Fruit fly (Drosophila melanogaster) whole organism, embryonic: ENCODE results near the gene CG17650.

Source experiments
- ATbp ChIP-seq: fragments of 200-800 bp; sonication (Bioruptor generic); optimal IDR thresholded peaks from 2 replicates; lab custom pipeline; 2017; ENCODE audit warnings: missing biosample characterization, mild to moderate bottlenecking, missing genetic modification characterization, missing genetic modification reagents
- CG10979 ChIP-seq: fragments of 200-800 bp; sonication (Bioruptor generic); optimal IDR thresholded peaks from 2 replicates; lab custom pipeline; 2018; ENCODE audit warnings: missing biosample characterization, mild to moderate bottlenecking, missing genetic modification characterization, moderate library complexity
- CG11247 ChIP-seq: fragments of 200-800 bp; sonication (Bioruptor generic); IDR thresholded peaks from 2 replicates; pipeline ENCODE4 v1.3.6; 2022; ENCODE audit warnings: missing biosample characterization, missing genetic modification characterization
- CG11456 ChIP-seq: fragments of 200-800 bp; sonication (Bioruptor generic); IDR thresholded peaks from 3 replicates; pipeline ENCODE4 v1.3.6; 2022; ENCODE audit warnings: missing biosample characterization, missing genetic modification characterization
- CG13287 ChIP-seq: fragments of 200-800 bp; sonication (Bioruptor generic); IDR thresholded peaks from 2 replicates; pipeline ENCODE4 v1.3.6; 2022; ENCODE audit warnings: missing biosample characterization, missing genetic modification characterization; ENCODE audit not compliant: partially characterized antibody
- CG13775 ChIP-seq: fragments of 200-800 bp; sonication (Bioruptor generic); optimal IDR thresholded peaks from 3 replicates; lab custom pipeline; 2017; ENCODE audit warnings: missing biosample characterization, mild to moderate bottlenecking, missing genetic modification characterization
- CG14014 ChIP-seq: fragments of 200-800 bp; sonication (Bioruptor generic); IDR thresholded peaks from 2 replicates; pipeline ENCODE4 v1.3.6; 2022; ENCODE audit warnings: missing biosample characterization, missing genetic modification characterization
- CG15514 ChIP-seq: fragments of 200-800 bp; sonication (Bioruptor generic); optimal IDR thresholded peaks from 3 replicates; lab custom pipeline; 2017; ENCODE audit warnings: missing biosample characterization, missing genetic modification characterization, mild to moderate bottlenecking, moderate library complexity, missing genetic modification reagents
- CG16779 ChIP-seq: fragments of 200-800 bp; sonication (Bioruptor generic); IDR thresholded peaks from 2 replicates; pipeline ENCODE4 v1.3.6; 2022; ENCODE audit warnings: missing biosample characterization, missing genetic modification characterization
- CG17359 ChIP-seq: fragments of 200-800 bp; sonication (Bioruptor generic); optimal IDR thresholded peaks from 3 replicates; lab custom pipeline; 2018; ENCODE audit warnings: missing biosample characterization, mild to moderate bottlenecking, missing genetic modification characterization, moderate library complexity
- CG17912 ChIP-seq: fragments of 200-800 bp; sonication (Bioruptor generic); optimal IDR thresholded peaks from 2 replicates; lab custom pipeline; 2018; ENCODE audit warnings: missing biosample characterization, mild to moderate bottlenecking, missing genetic modification characterization
- CG2199 ChIP-seq: fragments of 200-800 bp; sonication (Bioruptor generic); IDR thresholded peaks from 3 replicates; pipeline ENCODE4 v1.3.6; 2022; ENCODE audit warnings: missing biosample characterization, missing genetic modification characterization
- CG2875 ChIP-seq: fragments of 200-800 bp; sonication (Bioruptor generic); optimal IDR thresholded peaks from 2 replicates; lab custom pipeline; 2017; ENCODE audit warnings: missing biosample characterization, mild to moderate bottlenecking, missing genetic modification characterization, missing genetic modification reagents
- CG32532 ChIP-seq: fragments of 200-800 bp; sonication (Bioruptor generic); IDR thresholded peaks from 2 replicates; pipeline ENCODE4 v1.3.6; 2022; ENCODE audit warnings: missing biosample characterization, missing genetic modification characterization
- CG34422 ChIP-seq: fragments of 200-800 bp; sonication (Bioruptor generic); IDR thresholded peaks from 3 replicates; pipeline ENCODE4 v1.3.6; 2022; ENCODE audit warnings: missing biosample characterization, missing genetic modification characterization
- CG4282 ChIP-seq: fragments of 200-800 bp; sonication (Bioruptor generic); optimal IDR thresholded peaks from 2 replicates; lab custom pipeline; 2016; ENCODE audit warnings: missing biosample characterization, missing genetic modification characterization
- CG4328 ChIP-seq: fragments of 200-800 bp; sonication (Bioruptor generic); optimal IDR thresholded peaks from 3 replicates; lab custom pipeline; 2017; ENCODE audit warnings: missing biosample characterization, missing genetic modification reagents, missing genetic modification characterization
- CG6765 ChIP-seq: fragments of 200-800 bp; sonication (Bioruptor generic); optimal IDR thresholded peaks from 3 replicates; lab custom pipeline; 2017; ENCODE audit warnings: missing biosample characterization, mild to moderate bottlenecking, missing genetic modification characterization
- CG7271 ChIP-seq: fragments of 200-800 bp; sonication (Bioruptor generic); optimal IDR thresholded peaks from 2 replicates; lab custom pipeline; 2018; ENCODE audit warnings: missing biosample characterization, mild to moderate bottlenecking, missing genetic modification characterization, moderate library complexity
- CG7987 ChIP-seq: fragments of 200-800 bp; sonication (Bioruptor generic); optimal IDR thresholded peaks from 2 replicates; lab custom pipeline; 2018; ENCODE audit warnings: missing biosample characterization, mild to moderate bottlenecking, missing genetic modification characterization, moderate library complexity
- CG8290 ChIP-seq, 3 experiments: fragments of 200-800 bp; sonication (Bioruptor generic); optimal IDR thresholded peaks; 2 replicates each; lab custom pipeline; 2016 to 2019; ENCODE audit warnings: missing biosample characterization in 3 of 3, missing genetic modification characterization in 3 of 3, mild to moderate bottlenecking in 2 of 3, moderate library complexity in 1 of 3
- CG9437 ChIP-seq: fragments of 200-800 bp; sonication (Bioruptor generic); optimal IDR thresholded peaks from 2 replicates; lab custom pipeline; 2018; ENCODE audit warnings: missing biosample characterization, mild to moderate bottlenecking, missing genetic modification characterization
- CG9797 ChIP-seq: fragments of 200-800 bp; sonication (Bioruptor generic); optimal IDR thresholded peaks from 3 replicates; lab custom pipeline; 2018; ENCODE audit warnings: missing biosample characterization, mild to moderate bottlenecking, missing genetic modification characterization
- Dbx ChIP-seq: fragments of 200-800 bp; sonication (Bioruptor generic); IDR thresholded peaks from 3 replicates; pipeline ENCODE4 v1.3.6; 2022; ENCODE audit warnings: missing biosample characterization, missing genetic modification characterization
- Dll ChIP-seq: fragments of 200-800 bp; sonication (Bioruptor generic); IDR thresholded peaks from 4 replicates; pipeline ENCODE4 v1.3.6; 2022; ENCODE audit warnings: missing biosample characterization, missing genetic modification characterization; ENCODE audit not compliant: partially characterized antibody
- Drgx ChIP-seq: fragments of 200-800 bp; sonication (Bioruptor generic); IDR thresholded peaks from 2 replicates; pipeline ENCODE4 v1.3.6; 2022; ENCODE audit warnings: missing biosample characterization, missing genetic modification characterization
- E2f1 ChIP-seq: fragments of 200-800 bp; sonication (Bioruptor generic); IDR thresholded peaks from 2 replicates; pipeline ENCODE4 v1.3.6; 2022; ENCODE audit warnings: missing biosample characterization, missing genetic modification characterization
- Ets97D ChIP-seq: fragments of 200-800 bp; sonication (Bioruptor generic); optimal IDR thresholded peaks from 3 replicates; lab custom pipeline; 2016; ENCODE audit warnings: missing biosample characterization, missing genetic modification characterization
- HLHmδ ChIP-seq: fragments of 200-800 bp; sonication (Bioruptor generic); optimal IDR thresholded peaks from 2 replicates; lab custom pipeline; 2018; ENCODE audit warnings: missing biosample characterization, mild to moderate bottlenecking, missing genetic modification characterization, moderate library complexity
- HmgZ ChIP-seq: fragments of 200-800 bp; sonication (Bioruptor generic); optimal IDR thresholded peaks from 2 replicates; lab custom pipeline; 2018; ENCODE audit warnings: missing biosample characterization, mild to moderate bottlenecking, missing genetic modification characterization
- Kr ChIP-seq: fragments of 200-800 bp; sonication (Bioruptor generic); optimal IDR thresholded peaks from 2 replicates; lab custom pipeline; 2017; ENCODE audit warnings: missing biosample characterization, mild to moderate bottlenecking, missing genetic modification characterization
- MBD-R2 ChIP-seq: fragments of 200-800 bp; sonication (Bioruptor generic); IDR thresholded peaks from 2 replicates; pipeline ENCODE4 v1.3.6; 2022; ENCODE audit warnings: missing biosample characterization, missing genetic modification characterization
- Meics ChIP-seq: fragments of 200-800 bp; sonication (Bioruptor generic); optimal IDR thresholded peaks from 2 replicates; lab custom pipeline; 2017; ENCODE audit warnings: missing biosample characterization, mild to moderate bottlenecking, missing genetic modification characterization
- NfI ChIP-seq: fragments of 200-800 bp; sonication (Bioruptor generic); optimal IDR thresholded peaks from 3 replicates; lab custom pipeline; 2018; ENCODE audit warnings: missing biosample characterization, mild to moderate bottlenecking, missing genetic modification characterization, moderate library complexity
- Sin3A ChIP-seq: fragments of >200 bp; optimal IDR thresholded peaks from 2 replicates; lab custom pipeline; 2018
- bsh ChIP-seq, 2 experiments: fragments of 200-800 bp; sonication (Bioruptor generic); optimal IDR thresholded peaks; 2 replicates each; lab custom pipeline; 2017 to 2018; ENCODE audit warnings: mild to moderate bottlenecking in 2 of 2, missing biosample characterization in 2 of 2, missing genetic modification characterization in 2 of 2, moderate library complexity in 1 of 2
- dpn ChIP-seq, 2 experiments: fragments of 200-800 bp; sonication (Bioruptor generic); optimal IDR thresholded peaks; 3 replicates each; lab custom pipeline; 2016; ENCODE audit warnings: missing biosample characterization in 2 of 2, missing genetic modification characterization in 2 of 2
- ems ChIP-seq: fragments of 200-800 bp; sonication (Bioruptor generic); optimal IDR thresholded peaks from 3 replicates; lab custom pipeline; 2016; ENCODE audit warnings: missing biosample characterization, missing genetic modification characterization
- ewg ChIP-seq: fragments of 200-800 bp; sonication (Bioruptor generic); optimal IDR thresholded peaks from 3 replicates; lab custom pipeline; 2017; ENCODE audit warnings: mild to moderate bottlenecking, missing biosample characterization, missing genetic modification reagents, missing genetic modification characterization
- exex ChIP-seq: fragments of 200-800 bp; sonication (Bioruptor generic); optimal IDR thresholded peaks from 4 replicates; lab custom pipeline; 2018; ENCODE audit warnings: missing biosample characterization, mild to moderate bottlenecking, missing genetic modification characterization, moderate library complexity
- fd102C ChIP-seq: fragments of 200-800 bp; sonication (Bioruptor generic); optimal IDR thresholded peaks from 2 replicates; lab custom pipeline; 2018; ENCODE audit warnings: missing biosample characterization, mild to moderate bottlenecking, missing genetic modification characterization, moderate library complexity
- ftz-f1 ChIP-seq: fragments of 200-800 bp; sonication (Bioruptor generic); optimal IDR thresholded peaks from 2 replicates; lab custom pipeline; 2016; ENCODE audit warnings: missing biosample characterization, missing genetic modification characterization
- gfzf ChIP-seq: fragments of 200-800 bp; sonication (Bioruptor generic); optimal IDR thresholded peaks from 2 replicates; lab custom pipeline; 2016; ENCODE audit warnings: missing biosample characterization, mild to moderate bottlenecking, missing genetic modification characterization, moderate library complexity
- her ChIP-seq: fragments of 200-800 bp; sonication (Bioruptor generic); optimal IDR thresholded peaks from 2 replicates; lab custom pipeline; 2016; ENCODE audit warnings: missing biosample characterization, missing genetic modification characterization
- insv ChIP-seq, 2 experiments: fragments of 200-800 bp; sonication (Bioruptor generic); optimal IDR thresholded peaks; 3 replicates each; lab custom pipeline; 2016 to 2018; ENCODE audit warnings: missing biosample characterization in 2 of 2, missing genetic modification characterization in 2 of 2
- jigr1 ChIP-seq: fragments of 200-800 bp; sonication (Bioruptor generic); IDR thresholded peaks from 3 replicates; pipeline ENCODE4 v1.3.6; 2022; ENCODE audit warnings: missing biosample characterization, missing genetic modification characterization
- jumu ChIP-seq: fragments of 200-800 bp; sonication (Bioruptor generic); optimal IDR thresholded peaks from 3 replicates; lab custom pipeline; 2016; ENCODE audit warnings: missing biosample characterization, missing genetic modification characterization
- kay ChIP-seq: fragments of 200-800 bp; sonication (Bioruptor generic); optimal IDR thresholded peaks from 2 replicates; lab custom pipeline; 2016; ENCODE audit warnings: missing biosample characterization, missing genetic modification characterization
- unc-4 ChIP-seq: fragments of 200-800 bp; sonication (Bioruptor generic); IDR thresholded peaks from 2 replicates; pipeline ENCODE4 v1.3.6; 2022; ENCODE audit warnings: missing biosample characterization, missing genetic modification characterization; ENCODE audit not compliant: partially characterized antibody
- unpg ChIP-seq: fragments of 200-800 bp; sonication (Bioruptor generic); optimal IDR thresholded peaks from 3 replicates; lab custom pipeline; 2018; ENCODE audit warnings: missing biosample characterization, mild to moderate bottlenecking, missing genetic modification characterization, moderate library complexity

The CG17650 gene

dm6 chr2L:1710224-1710623 is 48.7 kb downstream of the CG17650 start, which contains the start of the genes CG17660 and mRpL48 (continued):
- TF ChIP-seq unpg (GFP tag; lab: Kevin White, UChicago): peak; percentile 6
- TF ChIP-seq dpn (GFP tag; optimal IDR thresholded peaks at IDR 0.05; lab: Kevin White, UChicago): peak in 1 of 2 experiments; percentile 4
- no peak for TF ChIP-seq CG11456 (GFP tag; lab: Robert Waterston, UW)
- peak; percentile 31 for TF ChIP-seq NfI (GFP tag; lab: Kevin White, UChicago)
- TF ChIP-seq CG32532 (GFP tag; lab: Robert Waterston, UW): no peak
- TF ChIP-seq Dbx (GFP tag; lab: Robert Waterston, UW): no peak
- no peak for TF ChIP-seq ATbp (GFP tag; lab: Kevin White, UChicago)
- TF ChIP-seq ftz-f1: peak; percentile 47
- TF ChIP-seq CG10979: peak; percentile 1
- TF ChIP-seq CG2875: no peak
- peak; percentile 45; the same call in 1 of the 2 replicates for TF ChIP-seq CG14014
- TF ChIP-seq CG9797 (GFP tag; lab: Kevin White, UChicago): peak; percentile 97
- peak in 1 of 2 experiments; percentile 22 for TF ChIP-seq insv (GFP tag; optimal IDR thresholded peaks at IDR 0.05; lab: Kevin White, UChicago)
- TF ChIP-seq HmgZ (tag; lab: Kevin White, UChicago): peak; percentile 86
- peak; percentile 32 for TF ChIP-seq CG9437 (GFP tag; lab: Kevin White, UChicago)
- no peak for TF ChIP-seq CG11247
- TF ChIP-seq gfzf (GFP tag; lab: Kevin White, UChicago): peak; percentile 72
- peak; percentile 23 for TF ChIP-seq her (GFP tag; lab: Kevin White, UChicago)
- no peak for TF ChIP-seq Drgx
- peak; percentile 11 for TF ChIP-seq CG8290 (GFP tag; optimal IDR thresholded peaks at IDR 0.05; lab: Kevin White, UChicago)
- TF ChIP-seq CG8290 (tag; optimal IDR thresholded peaks at IDR 0.05; lab: Kevin White, UChicago): no peak
- TF ChIP-seq bsh (GFP tag; optimal IDR thresholded peaks at IDR 0.05; lab: Kevin White, UChicago): peak in 1 of 2 experiments; percentile 13
- TF ChIP-seq fd102C (GFP tag; lab: Kevin White, UChicago): no peak
- TF ChIP-seq Sin3A: peak; percentile 65
- TF ChIP-seq jigr1 (GFP tag; lab: Robert Waterston, UW): no peak
- TF ChIP-seq MBD-R2 (GFP tag; lab: Robert Waterston, UW): peak; percentile 98
- TF ChIP-seq CG4328 (GFP tag; lab: Kevin White, UChicago): no peak
- no peak for TF ChIP-seq E2f1 (GFP tag; lab: Robert Waterston, UW)
- TF ChIP-seq CG6765: no peak
- TF ChIP-seq exex: peak; percentile 10
- TF ChIP-seq CG13775: no peak
- TF ChIP-seq CG4282: no peak
- TF ChIP-seq unc-4: peak; percentile 66
- TF ChIP-seq HLHmδ: no peak
- TF ChIP-seq Ets97D: peak; percentile 75
- peak; percentile 83 for TF ChIP-seq CG15514 (GFP tag; lab: Kevin White, UChicago)
- TF ChIP-seq CG13287 (GFP tag; lab: Robert Waterston, UW): peak; percentile 77
- TF ChIP-seq CG17912 (GFP tag; lab: Kevin White, UChicago): peak; percentile 2
- TF ChIP-seq ems: peak; percentile 18
- TF ChIP-seq CG34422 (GFP tag; lab: Robert Waterston, UW): peak; percentile 91; the same call in 1 of the 3 replicates
- no peak for TF ChIP-seq kay
- TF ChIP-seq Dll (GFP tag; lab: Robert Waterston, UW): peak; percentile 65
- no peak for TF ChIP-seq jumu (GFP tag; lab: Kevin White, UChicago)
- TF ChIP-seq CG17359: no peak
- TF ChIP-seq ewg (GFP tag; lab: Kevin White, UChicago): peak; percentile 7
- peak; percentile 28 for TF ChIP-seq Meics
- no peak for TF ChIP-seq CG16779 (GFP tag; lab: Robert Waterston, UW)
- TF ChIP-seq Kr (GFP tag; lab: Kevin White, UChicago): no peak
- 0 out of 3 replicates have a peak, but pooled peaks have one; percentile 34 for TF ChIP-seq CG2199 (GFP tag; lab: Robert Waterston, UW)
- no peak for TF ChIP-seq CG7271 (tag; lab: Kevin White, UChicago)
- peak; percentile 49 for TF ChIP-seq CG7987 (GFP tag; lab: Kevin White, UChicago)
